Worm (Caenorhabditis elegans) whole organism, L1 larva: ENCODE measurements around the gene pqn-22.

ENCODE experiments used
- ama-1 ChIP-seq: fragments of 150-350 bp; optimal IDR thresholded peaks from 2 replicates; lab custom pipeline; 2014
- ceh-8 ChIP-seq: fragments of 200-800 bp; sonication (Bioruptor generic); optimal IDR thresholded peaks from 2 replicates; lab custom pipeline; 2018; ENCODE audit warnings: mild to moderate bottlenecking, missing genetic modification characterization, moderate library complexity, missing compliant biosample characterization
- ceh-82 ChIP-seq, 3 experiments: fragments of 150-350 bp in 1 of 3; sonication (generic microtip) in 2 of 3; optimal IDR thresholded peaks; 2 replicates each; lab custom pipeline; 2014 to 2017; ENCODE audit warnings: missing biosample characterization in 3 of 3, missing genetic modification characterization in 3 of 3
- efl-1 ChIP-seq, 4 experiments: fragments of 150-350 bp; optimal IDR thresholded peaks in 3 of 4; peaks in 1 of 4; 1 replicate in 1 of 4; 2 replicates in 3 of 4; lab custom pipeline; 2014; ENCODE audit warnings: missing biosample characterization in 2 of 4, missing genetic modification characterization in 2 of 4, missing genetic modification reagents in 2 of 4
- elt-2 ChIP-seq: sonication (generic microtip); optimal IDR thresholded peaks from 2 replicates; lab custom pipeline; 2016; ENCODE audit warnings: missing genetic modification characterization, mild to moderate bottlenecking, inconsistent platforms, missing compliant biosample characterization, missing genetic modification reagents
- ets-5 ChIP-seq: fragments of 200-800 bp; sonication (Bioruptor generic); IDR thresholded peaks from 2 replicates; pipeline ENCODE4 v1.3.6; 2022; ENCODE audit warnings: missing genetic modification characterization, missing compliant biosample characterization
- fkh-4 ChIP-seq: sonication (generic microtip); optimal IDR thresholded peaks from 2 replicates; lab custom pipeline; 2016; ENCODE audit warnings: missing compliant biosample characterization, missing genetic modification characterization, borderline replicate concordance
- fos-1 ChIP-seq: fragments of 150-350 bp; optimal IDR thresholded peaks from 2 replicates; lab custom pipeline; 2014; ENCODE audit warnings: missing biosample characterization, missing genetic modification characterization
- lir-3 ChIP-seq: sonication (generic microtip); optimal IDR thresholded peaks from 2 replicates; lab custom pipeline; 2016; ENCODE audit warnings: mild to moderate bottlenecking, missing genetic modification characterization, moderate library complexity, missing compliant biosample characterization; ENCODE audit not compliant: poor library complexity
- snpc-4 ChIP-seq: fragments of 150-350 bp; optimal IDR thresholded peaks from 2 replicates; lab custom pipeline; 2014; ENCODE audit warnings: missing biosample characterization, missing genetic modification characterization
- sox-4 ChIP-seq: sonication (generic microtip); optimal IDR thresholded peaks from 2 replicates; lab custom pipeline; 2016; ENCODE audit warnings: missing genetic modification characterization, missing compliant biosample characterization
- sptf-1 ChIP-seq: fragments of 150-350 bp; optimal IDR thresholded peaks from 2 replicates; lab custom pipeline; 2014; ENCODE audit warnings: missing biosample characterization, missing genetic modification characterization

ce11 chrIV:6049062-6049461 lies 15.6 kb upstream of the pqn-22 start:
- TF ChIP-seq ceh-8 (GFP tag; lab: Kevin White, UChicago) (no peak), sox-4 (no peak), ets-5 (GFP tag; lab: Robert Waterston, UW) (no peak), fos-1 (tag; lab: Kevin White, UChicago) (no peak), lir-3 (tag; lab: Kevin White, UChicago) (no peak), sptf-1 (no peak), efl-1 (optimal IDR thresholded peaks at IDR 0.05; lab: Kevin White, UChicago) (no peak), efl-1 (GFP tag; optimal IDR thresholded peaks at IDR 0.05 in 1 of 2; lab: Kevin White, UChicago) (no peak), elt-2 (tag; lab: Kevin White, UChicago) (no peak), snpc-4 (tag; lab: Kevin White, UChicago) (no peak), ama-1 (no peak), ceh-82 (tag; optimal IDR thresholded peaks at IDR 0.05; lab: Kevin White, UChicago) (no peak), fkh-4 (tag; lab: Kevin White, UChicago) (no peak)
